Worm (Caenorhabditis elegans) whole organism, late embryonic: Measurements from ENCODE around the gene smg-8.

Experiments used
- C38D4.7 ChIP-seq: fragments of 200-800 bp; sonication (Bioruptor generic); optimal IDR thresholded peaks from 2 replicates; lab custom pipeline; 2018; ENCODE audit warnings: mild to moderate bottlenecking, missing genetic modification characterization, moderate library complexity, missing compliant biosample characterization
- F13H6.1 ChIP-seq: sonication (generic microtip); optimal IDR thresholded peaks from 2 replicates; lab custom pipeline; 2016; ENCODE audit warnings: missing genetic modification characterization, missing compliant biosample characterization
- K09A11.1 ChIP-seq: sonication (generic microtip); optimal IDR thresholded peaks from 2 replicates; lab custom pipeline; 2017; ENCODE audit warnings: antibody characterized with exemption, mild to moderate bottlenecking, missing genetic modification characterization, missing compliant biosample characterization; ENCODE audit not compliant: insufficient read depth
- Y22D7AL.16 ChIP-seq: sonication (generic microtip); optimal IDR thresholded peaks from 2 replicates; lab custom pipeline; 2016; ENCODE audit warnings: missing genetic modification characterization, missing compliant biosample characterization
- ama-1 ChIP-seq: fragments of 150-350 bp; optimal IDR thresholded peaks from 2 replicates; lab custom pipeline; 2014
- ceh-14 ChIP-seq: sonication (generic microtip); optimal IDR thresholded peaks from 2 replicates; lab custom pipeline; 2016; ENCODE audit warnings: missing genotype, missing genetic modification characterization, missing compliant biosample characterization
- ceh-18 ChIP-seq: sonication (generic microtip); optimal IDR thresholded peaks from 2 replicates; lab custom pipeline; 2016; ENCODE audit warnings: missing genetic modification characterization, missing compliant biosample characterization
- ceh-19 ChIP-seq: fragments of 200-800 bp; sonication (Bioruptor generic); optimal IDR thresholded peaks from 2 replicates; lab custom pipeline; 2018; ENCODE audit warnings: mild to moderate bottlenecking, missing genetic modification characterization, missing compliant biosample characterization
- ceh-22 ChIP-seq: sonication (generic microtip); optimal IDR thresholded peaks from 2 replicates; lab custom pipeline; 2017; ENCODE audit warnings: missing biosample characterization, missing genetic modification characterization
- ceh-24 ChIP-seq: sonication (generic microtip); optimal IDR thresholded peaks from 2 replicates; lab custom pipeline; 2016; ENCODE audit warnings: mild to moderate bottlenecking, missing genetic modification characterization, missing compliant biosample characterization
- ceh-30 ChIP-seq: fragments of 150-350 bp; optimal IDR thresholded peaks from 2 replicates; lab custom pipeline; 2014; ENCODE audit warnings: missing biosample characterization, missing genetic modification characterization
- ceh-31 ChIP-seq: sonication (generic microtip); optimal IDR thresholded peaks from 2 replicates; lab custom pipeline; 2016; ENCODE audit warnings: missing genetic modification characterization, missing compliant biosample characterization
- ceh-34 ChIP-seq: sonication (generic microtip); optimal IDR thresholded peaks from 2 replicates; lab custom pipeline; 2016; ENCODE audit warnings: mild to moderate bottlenecking, missing genetic modification characterization, missing compliant biosample characterization
- ceh-48 ChIP-seq: sonication (generic microtip); optimal IDR thresholded peaks from 2 replicates; lab custom pipeline; 2016; ENCODE audit warnings: missing genetic modification characterization, inconsistent platforms, missing compliant biosample characterization
- ceh-6 ChIP-seq: fragments of 200-800 bp; sonication (Bioruptor generic); optimal IDR thresholded peaks from 2 replicates; lab custom pipeline; 2018; ENCODE audit warnings: mild to moderate bottlenecking, missing genetic modification characterization, missing compliant biosample characterization
- ceh-9 ChIP-seq: sonication (generic microtip); optimal IDR thresholded peaks from 2 replicates; lab custom pipeline; 2016; ENCODE audit warnings: mild to moderate bottlenecking, missing genetic modification characterization, inconsistent platforms, missing compliant biosample characterization
- che-1 ChIP-seq: sonication (generic microtip); optimal IDR thresholded peaks from 2 replicates; lab custom pipeline; 2016; ENCODE audit warnings: mild to moderate bottlenecking, missing genetic modification characterization, missing compliant biosample characterization
- dve-1 ChIP-seq: sonication (generic microtip); optimal IDR thresholded peaks from 2 replicates; lab custom pipeline; 2017; ENCODE audit warnings: antibody characterized with exemption, mild to moderate bottlenecking, missing genetic modification characterization, missing compliant biosample characterization
- elt-2 ChIP-seq: sonication (generic microtip); optimal IDR thresholded peaks from 2 replicates; lab custom pipeline; 2016; ENCODE audit warnings: missing genetic modification reagents, missing genetic modification characterization, missing compliant biosample characterization
- ets-4 ChIP-seq: sonication (generic microtip); optimal IDR thresholded peaks from 2 replicates; lab custom pipeline; 2016; ENCODE audit warnings: missing genetic modification characterization, missing compliant biosample characterization
- fkh-10 ChIP-seq: fragments of 150-350 bp; optimal IDR thresholded peaks from 2 replicates; lab custom pipeline; 2014; ENCODE audit warnings: missing biosample characterization, missing genetic modification reagents, missing genetic modification characterization
- gmeb-2 ChIP-seq: sonication (generic microtip); optimal IDR thresholded peaks from 2 replicates; lab custom pipeline; 2016; ENCODE audit warnings: missing genetic modification characterization, inconsistent platforms, missing compliant biosample characterization
- hlh-13 ChIP-seq: fragments of 200-800 bp; sonication (Bioruptor generic); optimal IDR thresholded peaks from 2 replicates; lab custom pipeline; 2018; ENCODE audit warnings: mild to moderate bottlenecking, missing genetic modification characterization, missing compliant biosample characterization
- hlh-6 ChIP-seq: sonication (generic microtip); optimal IDR thresholded peaks from 2 replicates; lab custom pipeline; 2016; ENCODE audit warnings: missing genotype, missing genetic modification characterization, missing compliant biosample characterization
- hlh-8 ChIP-seq: sonication (generic microtip); optimal IDR thresholded peaks from 2 replicates; lab custom pipeline; 2016; ENCODE audit warnings: missing genotype, missing genetic modification characterization, missing compliant biosample characterization
- lim-6 ChIP-seq: sonication (generic microtip); optimal IDR thresholded peaks from 2 replicates; lab custom pipeline; 2016; ENCODE audit warnings: missing genetic modification characterization, missing compliant biosample characterization
- lin-11 ChIP-seq: fragments of 200-800 bp; sonication (Bioruptor generic); optimal IDR thresholded peaks from 2 replicates; lab custom pipeline; 2018; ENCODE audit warnings: mild to moderate bottlenecking, missing genetic modification characterization, missing compliant biosample characterization
- madf-2 ChIP-seq: sonication (generic microtip); optimal IDR thresholded peaks from 2 replicates; lab custom pipeline; 2017; ENCODE audit warnings: missing genetic modification characterization, missing compliant biosample characterization
- mec-3 ChIP-seq: sonication (generic microtip); optimal IDR thresholded peaks from 2 replicates; lab custom pipeline; 2016; ENCODE audit warnings: borderline replicate concordance, missing genetic modification characterization, missing compliant biosample characterization
- nfya-1 ChIP-seq: sonication (generic microtip); optimal IDR thresholded peaks from 2 replicates; lab custom pipeline; 2017; ENCODE audit warnings: missing genetic modification characterization, mild to moderate bottlenecking, missing compliant biosample characterization, antibody characterized with exemption, moderate library complexity
- nhr-11 ChIP-seq: fragments of 150-350 bp; optimal IDR thresholded peaks from 2 replicates; lab custom pipeline; 2014; ENCODE audit warnings: missing biosample characterization, missing genetic modification characterization
- nhr-232 ChIP-seq: sonication (generic microtip); optimal IDR thresholded peaks from 2 replicates; lab custom pipeline; 2016; ENCODE audit warnings: missing genetic modification characterization, missing compliant biosample characterization
- odd-2 ChIP-seq: sonication (generic microtip); optimal IDR thresholded peaks from 2 replicates; lab custom pipeline; 2017; ENCODE audit warnings: antibody characterized with exemption, mild to moderate bottlenecking, missing genetic modification characterization, missing compliant biosample characterization
- pag-3 ChIP-seq: sonication (generic microtip); optimal IDR thresholded peaks from 2 replicates; lab custom pipeline; 2016; ENCODE audit warnings: missing compliant biosample characterization, missing genetic modification characterization, borderline replicate concordance
- pat-9 ChIP-seq: fragments of 200-800 bp; sonication (Bioruptor generic); optimal IDR thresholded peaks from 2 replicates; lab custom pipeline; 2018; ENCODE audit warnings: mild to moderate bottlenecking, missing genetic modification characterization, moderate library complexity, missing compliant biosample characterization
- pax-1 ChIP-seq: fragments of 150-350 bp; optimal IDR thresholded peaks from 2 replicates; lab custom pipeline; 2014; ENCODE audit warnings: missing biosample characterization, missing genetic modification characterization
- pqm-1 ChIP-seq: sonication (generic microtip); optimal IDR thresholded peaks from 2 replicates; lab custom pipeline; 2016; ENCODE audit warnings: missing genetic modification characterization, missing compliant biosample characterization
- pros-1 ChIP-seq: fragments of 150-350 bp; optimal IDR thresholded peaks from 2 replicates; lab custom pipeline; 2014; ENCODE audit warnings: missing biosample characterization, missing genetic modification reagents, missing genetic modification characterization
- ref-2 ChIP-seq: sonication (generic microtip); optimal IDR thresholded peaks from 2 replicates; lab custom pipeline; 2016; ENCODE audit warnings: missing genetic modification characterization, missing compliant biosample characterization
- sdc-2 ChIP-seq: sonication (generic microtip); optimal IDR thresholded peaks from 2 replicates; lab custom pipeline; 2016; ENCODE audit warnings: missing genotype, missing genetic modification characterization, missing compliant biosample characterization
- sox-4 ChIP-seq: sonication (generic microtip); optimal IDR thresholded peaks from 2 replicates; lab custom pipeline; 2017; ENCODE audit warnings: mild to moderate bottlenecking, missing genetic modification characterization, inconsistent platforms, missing compliant biosample characterization
- tbx-2 ChIP-seq: sonication (generic microtip); optimal IDR thresholded peaks from 2 replicates; lab custom pipeline; 2016; ENCODE audit warnings: missing genetic modification characterization, missing compliant biosample characterization
- ttx-3 ChIP-seq: sonication (generic microtip); optimal IDR thresholded peaks from 2 replicates; lab custom pipeline; 2016; ENCODE audit warnings: missing genetic modification reagents, missing genetic modification characterization, missing compliant biosample characterization
- unc-3 ChIP-seq, 2 experiments: fragments of 200-800 bp in 1 of 2; sonication (Bioruptor generic) in 1 of 2; sonication (generic microtip) in 1 of 2; conservative IDR thresholded peaks in 1 of 2; optimal IDR thresholded peaks in 1 of 2; 2 replicates each; pipeline versions ENCODE4 v1.3.6 to Lab custom; 2016 to 2022; ENCODE audit warnings: missing compliant biosample characterization in 2 of 2, missing genetic modification characterization in 2 of 2, missing genetic modification reagents in 1 of 2
- unc-42 ChIP-seq: sonication (generic microtip); optimal IDR thresholded peaks from 2 replicates; lab custom pipeline; 2016; ENCODE audit warnings: missing genotype, missing genetic modification characterization, missing compliant biosample characterization
- unc-55 ChIP-seq: sonication (generic microtip); optimal IDR thresholded peaks from 2 replicates; lab custom pipeline; 2017; ENCODE audit warnings: missing biosample characterization, missing genetic modification reagents, missing genetic modification characterization
- unc-86 ChIP-seq: sonication (generic microtip); optimal IDR thresholded peaks from 2 replicates; lab custom pipeline; 2016; ENCODE audit warnings: missing genetic modification characterization, missing compliant biosample characterization

The smg-8 gene

ce11 chrII:14441144-14441543 lies at the start of gene smg-8:
Gene smg-8 (plus strand): TSS chrII:14441409.
- no peak for TF ChIP-seq sox-4 (tag; lab: Kevin White, UChicago)
- TF ChIP-seq pax-1, result peak; percentile 30
- peak; percentile 44 for TF ChIP-seq ceh-31 (tag; lab: Kevin White, UChicago)
- TF ChIP-seq ceh-19, result no peak
- no peak for TF ChIP-seq pqm-1
- no peak for TF ChIP-seq pat-9 (tag; lab: Kevin White, UChicago)
- no peak for TF ChIP-seq ets-4 (tag; lab: Kevin White, UChicago)
- no peak for TF ChIP-seq unc-3 (GFP tag; conservative IDR thresholded peaks at IDR 0.05; lab: Robert Waterston, UW)
- TF ChIP-seq unc-3 (tag; optimal IDR thresholded peaks at IDR 0.05; lab: Kevin White, UChicago), result no peak
- no peak for TF ChIP-seq mec-3
- peak; percentile 15 for TF ChIP-seq ceh-34 (tag; lab: Kevin White, UChicago)
- no peak for TF ChIP-seq unc-86 (tag; lab: Kevin White, UChicago)
- peak; percentile 66 for TF ChIP-seq unc-42
- peak; percentile 27 for TF ChIP-seq tbx-2 (tag; lab: Kevin White, UChicago)
- TF ChIP-seq K09A11.1 (tag; lab: Kevin White, UChicago), result no peak
- no peak for TF ChIP-seq pros-1 (tag; lab: Kevin White, UChicago)
- no peak for TF ChIP-seq ceh-22
- TF ChIP-seq odd-2 (tag; lab: Kevin White, UChicago), result no peak
- peak; percentile 59 for TF ChIP-seq dve-1
- TF ChIP-seq che-1 (tag; lab: Kevin White, UChicago), result no peak
- TF ChIP-seq ceh-24 (tag; lab: Kevin White, UChicago), result no peak
- TF ChIP-seq lim-6 (tag; lab: Kevin White, UChicago), result no peak
- peak; percentile 80 for TF ChIP-seq nfya-1 (tag; lab: Kevin White, UChicago)
- TF ChIP-seq unc-55 (GFP tag; lab: Kevin White, UChicago), result peak; percentile 77
- no peak for TF ChIP-seq F13H6.1

ce11 chrII:14393766-14394165 lies 47.4 kb upstream of the smg-8 start:
- TF ChIP-seq ceh-34 (tag; lab: Kevin White, UChicago), result no peak
- TF ChIP-seq pqm-1, result no peak
- no peak for TF ChIP-seq che-1 (tag; lab: Kevin White, UChicago)
- no peak for TF ChIP-seq ceh-9 (tag; lab: Kevin White, UChicago)
- no peak for TF ChIP-seq C38D4.7
- TF ChIP-seq ceh-31 (tag; lab: Kevin White, UChicago), result no peak
- no peak for TF ChIP-seq pag-3 (tag; lab: Kevin White, UChicago)
- no peak for TF ChIP-seq F13H6.1
- no peak for TF ChIP-seq hlh-6 (tag; lab: Kevin White, UChicago)
- no peak for TF ChIP-seq elt-2 (tag; lab: Kevin White, UChicago)
- TF ChIP-seq lim-6 (tag; lab: Kevin White, UChicago), result no peak
- no peak for TF ChIP-seq gmeb-2 (tag; lab: Kevin White, UChicago)
- TF ChIP-seq nhr-232 (tag; lab: Kevin White, UChicago), result no peak
- no peak for TF ChIP-seq hlh-13
- no peak for TF ChIP-seq unc-55 (GFP tag; lab: Kevin White, UChicago)
- no peak for TF ChIP-seq ceh-48 (tag; lab: Kevin White, UChicago)

ce11 chrII:14399595-14399994 lies 41.6 kb upstream of the smg-8 start:
- TF ChIP-seq hlh-6 (tag; lab: Kevin White, UChicago), result no peak
- TF ChIP-seq fkh-10 (GFP tag; lab: Kevin White, UChicago), result no peak
- no peak for TF ChIP-seq pat-9 (tag; lab: Kevin White, UChicago)
- peak; percentile 89 for TF ChIP-seq ceh-30 (tag; lab: Kevin White, UChicago)
- peak; percentile 33 for TF ChIP-seq elt-2 (tag; lab: Kevin White, UChicago)
- no peak for TF ChIP-seq sdc-2 (tag; lab: Kevin White, UChicago)
- no peak for TF ChIP-seq nhr-11
- TF ChIP-seq ttx-3 (tag; lab: Kevin White, UChicago), result peak; percentile 25
- TF ChIP-seq ceh-18 (tag; lab: Kevin White, UChicago), result no peak
- TF ChIP-seq ceh-48 (tag; lab: Kevin White, UChicago), result peak; percentile 39
- TF ChIP-seq pqm-1, result no peak
- TF ChIP-seq unc-55 (GFP tag; lab: Kevin White, UChicago), result no peak
- no peak for TF ChIP-seq Y22D7AL.16 (tag; lab: Kevin White, UChicago)
- no peak for TF ChIP-seq madf-2 (tag; lab: Kevin White, UChicago)
- peak; percentile 95 for TF ChIP-seq unc-42
- TF ChIP-seq ceh-24 (tag; lab: Kevin White, UChicago), result no peak
- TF ChIP-seq lin-11 (tag; lab: Kevin White, UChicago), result no peak
- no peak for TF ChIP-seq ceh-6
- no peak for TF ChIP-seq ama-1 (lab: Kevin White, UChicago)
- no peak for TF ChIP-seq ceh-19
- TF ChIP-seq ceh-14 (tag; lab: Kevin White, UChicago), result peak; percentile 5
- no peak for TF ChIP-seq K09A11.1 (tag; lab: Kevin White, UChicago)
- TF ChIP-seq pax-1, result peak; percentile 60
- TF ChIP-seq dve-1, result peak; percentile 48
- peak; percentile 47 for TF ChIP-seq tbx-2 (tag; lab: Kevin White, UChicago)
- no peak for TF ChIP-seq hlh-8 (tag; lab: Kevin White, UChicago)
- no peak for TF ChIP-seq ref-2 (tag; lab: Kevin White, UChicago)
- no peak for TF ChIP-seq unc-86 (tag; lab: Kevin White, UChicago)
